Fruit fly (Drosophila melanogaster): ENCODE data around the gene CG13926.

CG13926 gene

DNA sequence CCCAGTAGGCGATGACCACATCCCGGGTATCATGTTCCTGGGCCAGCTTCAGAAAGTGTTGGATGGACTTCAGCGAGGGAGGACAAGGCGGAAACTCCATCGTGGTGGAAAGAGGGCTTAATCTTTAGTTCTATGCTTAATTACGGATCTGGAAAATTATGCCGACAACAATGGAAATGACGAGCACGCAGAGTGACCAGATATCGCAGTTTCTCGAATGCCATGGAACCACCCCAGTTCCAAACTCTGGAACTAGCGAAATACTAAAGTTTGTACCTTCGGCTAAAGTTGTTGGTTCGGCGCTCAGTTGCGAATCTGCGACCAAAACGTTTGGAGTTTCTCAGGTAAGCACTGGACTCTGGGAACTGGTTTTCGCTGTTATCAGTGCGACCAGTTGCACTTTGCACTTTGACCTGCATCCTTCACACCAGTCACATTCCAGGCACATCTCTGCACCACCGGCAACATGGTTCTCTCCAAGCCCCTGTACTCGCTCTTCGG is 34.8 kb upstream of the CG13926 start, which contains the start of the genes CG7970 and Vta1 (continued):
- TF ChIP-seq Meics (GFP tag; optimal IDR thresholded peaks at IDR 0.05) (no peak), CG6791 (GFP tag; IDR thresholded peaks at IDR 0.05; ENCODE audit: partially characterized antibody) (0 out of 3 replicates have a peak, but pooled peaks have one; percentile 36), CG10462 (GFP tag; optimal IDR thresholded peaks at IDR 0.05) (no peak), CG2116 (GFP tag; optimal IDR thresholded peaks at IDR 0.05) (no peak), amos (GFP tag; IDR thresholded peaks at IDR 0.05; ENCODE audit: partially characterized antibody) (peak; percentile 30; the same call in 1 of the 2 replicates), tup (GFP tag; optimal IDR thresholded peaks at IDR 0.05) (no peak), Rx (GFP tag; IDR thresholded peaks at IDR 0.05) (no peak), slou (GFP tag; optimal IDR thresholded peaks at IDR 0.05) (no peak), sna (GFP tag; IDR thresholded peaks at IDR 0.05; ENCODE audit: partially characterized antibody) (0 out of 2 replicates have a peak, but pooled peaks have one; percentile 23), CG4360 (GFP tag; IDR thresholded peaks at IDR 0.05) (no peak), ems (GFP tag; optimal IDR thresholded peaks at IDR 0.05) (no peak), cato (GFP tag; optimal IDR thresholded peaks at IDR 0.05; ENCODE audit: borderline replicate concordance) (no peak), corto (GFP tag; optimal IDR thresholded peaks at IDR 0.05) (no peak), CG13287 (GFP tag; IDR thresholded peaks at IDR 0.05; ENCODE audit: partially characterized antibody) (peak; percentile 43; the same call in 1 of the 2 replicates), Adf1 (GFP tag; IDR thresholded peaks at IDR 0.05) (no peak), Spps (tag; optimal IDR thresholded peaks at IDR 0.05) (no peak), Vsx1 (GFP tag; optimal IDR thresholded peaks at IDR 0.05) (no peak), chm (GFP tag; IDR thresholded peaks at IDR 0.05) (no peak), chif (GFP tag; optimal IDR thresholded peaks at IDR 0.05) (no peak), CG10431 (GFP tag; optimal IDR thresholded peaks at IDR 0.05) (no peak), CG1529 (GFP tag; optimal IDR thresholded peaks at IDR 0.05) (no peak), CG31224 (GFP tag; IDR thresholded peaks at IDR 0.05) (no peak), CG6654 (GFP tag; optimal IDR thresholded peaks at IDR 0.05) (no peak), CG16813 (GFP tag; IDR thresholded peaks at IDR 0.05; ENCODE audit: partially characterized antibody) (no peak), Camta (GFP tag; optimal IDR thresholded peaks at IDR 0.05) (no peak), CG11723 (GFP tag; optimal IDR thresholded peaks at IDR 0.05) (no peak), inv (GFP tag; IDR thresholded peaks at IDR 0.05; ENCODE audit: partially characterized antibody) (no peak), lab (GFP tag; optimal IDR thresholded peaks at IDR 0.05) (no peak), CG1603 (tag; optimal IDR thresholded peaks at IDR 0.05) (no peak), al (GFP tag; IDR thresholded peaks at IDR 0.05) (no peak), CG42726 (GFP tag; IDR thresholded peaks at IDR 0.05; ENCODE audit: partially characterized antibody) (no peak), ham (GFP tag; IDR thresholded peaks at IDR 0.05) (no peak), Lim3 (GFP tag; IDR thresholded peaks at IDR 0.05) (no peak), CG12236 (GFP tag; optimal IDR thresholded peaks at IDR 0.05) (no peak), wek (GFP tag; optimal IDR thresholded peaks at IDR 0.05) (no peak), Ssrp (tag; optimal IDR thresholded peaks at IDR 0.05) (no peak), CG9797 (GFP tag; optimal IDR thresholded peaks at IDR 0.05) (peak; percentile 80), CG12299 (tag; optimal IDR thresholded peaks at IDR 0.05) (no peak), CG4617 (GFP tag; optimal IDR thresholded peaks at IDR 0.05; ENCODE audit: borderline replicate concordance) (peak; percentile 87), abd-A (tag; optimal IDR thresholded peaks at IDR 0.05) (no peak), CG6683 (GFP tag; optimal IDR thresholded peaks at IDR 0.05) (no peak), dmrt11E (tag; optimal IDR thresholded peaks at IDR 0.05) (no peak), Atf-2 (GFP tag; optimal IDR thresholded peaks at IDR 0.05) (no peak), CG18599 (GFP tag; optimal IDR thresholded peaks at IDR 0.05) (no peak), bsh (GFP tag; optimal IDR thresholded peaks at IDR 0.05) (peak in 1 of 2 experiments; percentile 74), CG1792 (GFP tag; optimal IDR thresholded peaks at IDR 0.05) (no peak), CG8290 (GFP tag; optimal IDR thresholded peaks at IDR 0.05) (no peak), CG8290 (tag; optimal IDR thresholded peaks at IDR 0.05) (no peak), CG3995 (GFP tag; optimal IDR thresholded peaks at IDR 0.05) (no peak), cg (GFP tag; optimal IDR thresholded peaks at IDR 0.05) (no peak)
